Fruit fly (Drosophila melanogaster) whole organism, embryonic: ENCODE results near the gene CG4497.
A peak's percentile ranks its signal among the peaks of the same experiment; 100 is the strongest.

Experiments
- Adf1 ChIP-seq: fragments of 200-800 bp; sonication (Bioruptor generic); IDR thresholded peaks from 2 replicates; pipeline ENCODE4 v1.3.6; 2022; ENCODE audit warnings: missing biosample characterization, missing genetic modification characterization
- Atf-2 ChIP-seq: fragments of 200-800 bp; sonication (Bioruptor generic); optimal IDR thresholded peaks from 2 replicates; lab custom pipeline; 2016; ENCODE audit warnings: missing biosample characterization, missing genetic modification characterization
- CG10959 ChIP-seq: fragments of 200-800 bp; sonication (Bioruptor generic); IDR thresholded peaks from 2 replicates; pipeline ENCODE4 v1.3.6; 2022; ENCODE audit warnings: missing biosample characterization, missing genetic modification characterization
- CG11398 ChIP-seq: fragments of 200-800 bp; sonication (Bioruptor generic); optimal IDR thresholded peaks from 2 replicates; lab custom pipeline; 2016; ENCODE audit warnings: missing biosample characterization, missing genetic modification characterization
- CG11504 ChIP-seq: fragments of 200-800 bp; sonication (Bioruptor generic); optimal IDR thresholded peaks from 3 replicates; lab custom pipeline; 2019; ENCODE audit warnings: missing biosample characterization, mild to moderate bottlenecking, missing genetic modification characterization, moderate library complexity
- CG11696 ChIP-seq: fragments of 200-800 bp; sonication (Bioruptor generic); IDR thresholded peaks from 2 replicates; pipeline ENCODE4 v1.3.6; 2022; ENCODE audit warnings: missing biosample characterization, missing genetic modification characterization
- CG12236 ChIP-seq: fragments of 200-800 bp; sonication (Bioruptor generic); optimal IDR thresholded peaks from 2 replicates; lab custom pipeline; 2016; ENCODE audit warnings: missing biosample characterization, missing genetic modification characterization
- CG13123 ChIP-seq: fragments of 200-800 bp; sonication (Bioruptor generic); optimal IDR thresholded peaks from 2 replicates; lab custom pipeline; 2016; ENCODE audit warnings: missing biosample characterization, missing genetic modification characterization
- CG15073 ChIP-seq: fragments of 200-800 bp; sonication (Bioruptor generic); optimal IDR thresholded peaks from 2 replicates; lab custom pipeline; 2016; ENCODE audit warnings: missing biosample characterization, missing genetic modification characterization
- CG15479 ChIP-seq: fragments of 200-800 bp; sonication (Bioruptor generic); optimal IDR thresholded peaks from 3 replicates; lab custom pipeline; 2019; ENCODE audit warnings: missing biosample characterization, mild to moderate bottlenecking, missing genetic modification characterization, moderate library complexity
- CG1603 ChIP-seq: fragments of 200-800 bp; sonication (Bioruptor generic); optimal IDR thresholded peaks from 2 replicates; lab custom pipeline; 2019; ENCODE audit warnings: missing biosample characterization, mild to moderate bottlenecking, missing genetic modification characterization, moderate library complexity
- CG16815 ChIP-seq: fragments of 200-800 bp; sonication (Bioruptor generic); optimal IDR thresholded peaks from 3 replicates; lab custom pipeline; 2017; ENCODE audit warnings: missing biosample characterization, mild to moderate bottlenecking, missing genetic modification characterization
- CG17359 ChIP-seq: fragments of 200-800 bp; sonication (Bioruptor generic); optimal IDR thresholded peaks from 3 replicates; lab custom pipeline; 2018; ENCODE audit warnings: missing biosample characterization, mild to moderate bottlenecking, missing genetic modification characterization, moderate library complexity
- CG2199 ChIP-seq: fragments of 200-800 bp; sonication (Bioruptor generic); IDR thresholded peaks from 3 replicates; pipeline ENCODE4 v1.3.6; 2022; ENCODE audit warnings: missing biosample characterization, missing genetic modification characterization
- CG3407 ChIP-seq: fragments of 200-800 bp; sonication (Bioruptor generic); optimal IDR thresholded peaks from 2 replicates; lab custom pipeline; 2018; ENCODE audit warnings: missing biosample characterization, mild to moderate bottlenecking, missing genetic modification characterization
- CG34422 ChIP-seq: fragments of 200-800 bp; sonication (Bioruptor generic); IDR thresholded peaks from 3 replicates; pipeline ENCODE4 v1.3.6; 2022; ENCODE audit warnings: missing biosample characterization, missing genetic modification characterization
- CG3995 ChIP-seq: fragments of 200-800 bp; sonication (Bioruptor generic); optimal IDR thresholded peaks from 3 replicates; lab custom pipeline; 2016; ENCODE audit warnings: missing biosample characterization, missing genetic modification characterization
- CG7372 ChIP-seq: fragments of 200-800 bp; sonication (Bioruptor generic); IDR thresholded peaks from 2 replicates; pipeline ENCODE4 v1.3.6; 2022; ENCODE audit warnings: missing biosample characterization, missing genetic modification characterization
- CG7987 ChIP-seq: fragments of 200-800 bp; sonication (Bioruptor generic); optimal IDR thresholded peaks from 2 replicates; lab custom pipeline; 2018; ENCODE audit warnings: missing biosample characterization, mild to moderate bottlenecking, missing genetic modification characterization, moderate library complexity
- CG8359 ChIP-seq: fragments of 200-800 bp; sonication (Bioruptor generic); optimal IDR thresholded peaks from 2 replicates; lab custom pipeline; 2017; ENCODE audit warnings: missing biosample characterization, mild to moderate bottlenecking, missing genetic modification characterization, borderline replicate concordance
- CG9609 ChIP-seq: fragments of 200-800 bp; sonication (Bioruptor generic); optimal IDR thresholded peaks from 3 replicates; lab custom pipeline; 2016; ENCODE audit warnings: missing biosample characterization, missing genetic modification characterization
- Dp ChIP-seq: fragments of 200-800 bp; sonication (Bioruptor generic); optimal IDR thresholded peaks from 2 replicates; lab custom pipeline; 2018; ENCODE audit warnings: missing biosample characterization, mild to moderate bottlenecking, missing genetic modification characterization, moderate library complexity
- HLH54F ChIP-seq: fragments of 200-800 bp; sonication (Bioruptor generic); optimal IDR thresholded peaks from 3 replicates; lab custom pipeline; 2016; ENCODE audit warnings: missing biosample characterization, missing genetic modification characterization
- NK7.1 ChIP-seq: fragments of 200-800 bp; sonication (Bioruptor generic); optimal IDR thresholded peaks from 3 replicates; lab custom pipeline; 2016; ENCODE audit warnings: missing biosample characterization, missing genetic modification characterization
- Nf-YA ChIP-seq: fragments of 200-800 bp; sonication (Bioruptor generic); IDR thresholded peaks from 2 replicates; pipeline ENCODE4 v1.3.6; 2022; ENCODE audit warnings: missing biosample characterization, missing genetic modification characterization
- Sry-β ChIP-seq: fragments of 200-800 bp; sonication (Bioruptor generic); optimal IDR thresholded peaks from 2 replicates; lab custom pipeline; 2018; ENCODE audit warnings: missing biosample characterization, mild to moderate bottlenecking, missing genetic modification characterization, moderate library complexity
- Usf ChIP-seq: fragments of 200-800 bp; sonication (Bioruptor generic); optimal IDR thresholded peaks from 2 replicates; lab custom pipeline; 2017; ENCODE audit warnings: missing genotype, missing biosample characterization, missing genetic modification characterization
- Xrp1 ChIP-seq: fragments of 200-800 bp; sonication (Bioruptor generic); IDR thresholded peaks from 2 replicates; pipeline ENCODE4 v1.3.6; 2022; ENCODE audit warnings: missing biosample characterization, missing genetic modification characterization
- YL-1 ChIP-seq: fragments of 200-800 bp; sonication (Bioruptor generic); optimal IDR thresholded peaks from 3 replicates; lab custom pipeline; 2017; ENCODE audit warnings: missing biosample characterization, mild to moderate bottlenecking, missing genetic modification characterization
- amos ChIP-seq: fragments of 200-800 bp; sonication (Bioruptor generic); IDR thresholded peaks from 2 replicates; pipeline ENCODE4 v1.3.6; 2022; ENCODE audit warnings: missing biosample characterization, missing genetic modification characterization; ENCODE audit not compliant: partially characterized antibody
- ap ChIP-seq: fragments of 200-800 bp; sonication (Bioruptor generic); IDR thresholded peaks from 2 replicates; pipeline ENCODE4 v1.3.6; 2022; ENCODE audit warnings: missing biosample characterization, missing genetic modification characterization
- ase ChIP-seq: fragments of 200-800 bp; sonication (Bioruptor generic); IDR thresholded peaks from 3 replicates; pipeline ENCODE4 v1.3.6; 2022; ENCODE audit warnings: missing biosample characterization, missing genetic modification characterization
- ato ChIP-seq: fragments of 200-800 bp; sonication (Bioruptor generic); IDR thresholded peaks from 2 replicates; pipeline ENCODE4 v1.3.6; 2022; ENCODE audit warnings: missing biosample characterization, missing genetic modification characterization; ENCODE audit not compliant: partially characterized antibody
- bab2 ChIP-seq: fragments of 200-800 bp; sonication (Bioruptor generic); optimal IDR thresholded peaks from 2 replicates; lab custom pipeline; 2016; ENCODE audit warnings: missing biosample characterization, missing genetic modification characterization
- bbx ChIP-seq: fragments of 200-800 bp; sonication (Bioruptor generic); IDR thresholded peaks from 2 replicates; pipeline ENCODE4 v1.3.6; 2022; ENCODE audit warnings: missing biosample characterization, missing genetic modification characterization; ENCODE audit not compliant: partially characterized antibody
- cg ChIP-seq: fragments of 200-800 bp; sonication (Bioruptor generic); optimal IDR thresholded peaks from 3 replicates; lab custom pipeline; 2019; ENCODE audit warnings: missing biosample characterization, mild to moderate bottlenecking, missing genetic modification characterization, moderate library complexity
- crp ChIP-seq, 2 experiments: fragments of 200-800 bp; sonication (Bioruptor generic); optimal IDR thresholded peaks; 2 replicates in 1 of 2; 3 replicates in 1 of 2; lab custom pipeline; 2017; ENCODE audit warnings: missing biosample characterization in 2 of 2, missing genetic modification characterization in 2 of 2, mild to moderate bottlenecking in 1 of 2, moderate library complexity in 1 of 2
- exex ChIP-seq: fragments of 200-800 bp; sonication (Bioruptor generic); optimal IDR thresholded peaks from 4 replicates; lab custom pipeline; 2018; ENCODE audit warnings: missing biosample characterization, mild to moderate bottlenecking, missing genetic modification characterization, moderate library complexity
- fd96Cb ChIP-seq: fragments of 200-800 bp; sonication (Bioruptor generic); optimal IDR thresholded peaks from 2 replicates; lab custom pipeline; 2018; ENCODE audit warnings: missing biosample characterization, mild to moderate bottlenecking, missing genetic modification characterization, moderate library complexity
- gce ChIP-seq: fragments of 200-800 bp; sonication (Bioruptor generic); IDR thresholded peaks from 3 replicates; pipeline ENCODE4 v1.3.6; 2022; ENCODE audit warnings: missing biosample characterization, missing genetic modification characterization
- gcm ChIP-seq: fragments of 200-800 bp; sonication (Bioruptor generic); optimal IDR thresholded peaks from 2 replicates; lab custom pipeline; 2019; ENCODE audit warnings: missing biosample characterization, mild to moderate bottlenecking, missing genetic modification characterization, moderate library complexity
- gem ChIP-seq: fragments of 200-800 bp; sonication (Bioruptor generic); optimal IDR thresholded peaks from 2 replicates; lab custom pipeline; 2019; ENCODE audit warnings: missing biosample characterization, mild to moderate bottlenecking, missing genetic modification characterization, moderate library complexity
- lilli ChIP-seq: fragments of 200-800 bp; sonication (Bioruptor generic); optimal IDR thresholded peaks from 3 replicates; lab custom pipeline; 2016; ENCODE audit warnings: missing biosample characterization, missing genetic modification characterization
- nau ChIP-seq: fragments of 200-800 bp; sonication (Bioruptor generic); optimal IDR thresholded peaks from 3 replicates; lab custom pipeline; 2017; ENCODE audit warnings: missing biosample characterization, mild to moderate bottlenecking, missing genetic modification characterization, missing genetic modification reagents
- nom ChIP-seq: fragments of 200-800 bp; sonication (Bioruptor generic); optimal IDR thresholded peaks from 2 replicates; lab custom pipeline; 2017; ENCODE audit warnings: missing biosample characterization, missing genetic modification characterization, mild to moderate bottlenecking, moderate library complexity, missing genetic modification reagents
- sd ChIP-seq: fragments of 200-800 bp; sonication (Bioruptor generic); optimal IDR thresholded peaks from 3 replicates; lab custom pipeline; 2018; ENCODE audit warnings: missing biosample characterization, mild to moderate bottlenecking, missing genetic modification characterization, moderate library complexity
- sob ChIP-seq: fragments of 200-800 bp; sonication (Bioruptor generic); IDR thresholded peaks from 2 replicates; pipeline ENCODE4 v1.3.6; 2022; ENCODE audit warnings: missing biosample characterization, missing genetic modification characterization
- sr ChIP-seq: fragments of 200-800 bp; sonication (Bioruptor generic); IDR thresholded peaks from 3 replicates; pipeline ENCODE4 v1.3.6; 2022; ENCODE audit warnings: missing biosample characterization, missing genetic modification characterization
- ttk ChIP-seq: fragments of 200-800 bp; sonication (Bioruptor generic); IDR thresholded peaks from 2 replicates; pipeline ENCODE4 v2.1.2; 2022; ENCODE audit warnings: missing biosample characterization, missing genetic modification characterization
- twi ChIP-seq: fragments of 200-800 bp; optimal IDR thresholded peaks from 2 replicates; lab custom pipeline; 2019; ENCODE audit warnings: missing biosample characterization, mild to moderate bottlenecking, missing genetic modification characterization, moderate library complexity
- z ChIP-seq: fragments of 200-800 bp; sonication (Bioruptor generic); IDR thresholded peaks from 3 replicates; pipeline ENCODE4 v1.3.6; 2022; ENCODE audit warnings: missing biosample characterization, missing genetic modification characterization

CG4497 gene

DNA sequence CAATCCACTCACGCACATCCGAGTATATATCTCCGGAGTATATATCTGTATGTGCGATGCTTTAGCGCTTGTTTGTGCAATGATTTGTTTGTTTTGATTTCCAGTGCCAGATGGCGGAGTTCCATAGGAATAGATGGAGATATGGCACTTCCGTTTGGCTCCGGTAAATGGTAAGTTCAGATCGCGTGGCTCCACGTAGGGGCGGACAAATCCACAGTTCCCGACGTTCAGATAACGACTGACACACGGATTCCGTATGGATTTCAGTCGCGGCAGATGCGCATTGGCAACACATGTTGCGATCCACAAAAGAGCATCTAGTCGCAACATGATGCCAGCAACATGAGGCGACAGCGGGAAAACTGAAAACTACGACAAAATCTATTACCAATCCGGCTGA is 36.9 kb downstream of the CG4497 start, which contains the start of gene Pvf3 (continued):
- TF ChIP-seq Dp (GFP tag; lab: Kevin White, UChicago) (no peak), amos (GFP tag; lab: Robert Waterston, UW) (no peak), CG13123 (no peak), cg (GFP tag; lab: Kevin White, UChicago) (peak; percentile 35), YL-1 (no peak), NK7.1 (no peak), CG11696 (0 out of 2 replicates have a peak, but pooled peaks have one; percentile 32), gce (GFP tag; lab: Robert Waterston, UW) (no peak), CG3995 (no peak), CG8359 (peak; percentile 33), gcm (no peak), bbx (peak; percentile 65; the same call in 1 of the 2 replicates), sob (GFP tag; lab: Robert Waterston, UW) (peak; percentile 14; the same call in 1 of the 2 replicates), CG12236 (no peak), Atf-2 (GFP tag; lab: Kevin White, UChicago) (no peak), CG10959 (GFP tag; lab: Robert Waterston, UW) (no peak), CG11398 (no peak), CG15479 (GFP tag; lab: Kevin White, UChicago) (no peak), ase (GFP tag; lab: Robert Waterston, UW) (no peak), CG7987 (GFP tag; lab: Kevin White, UChicago) (peak; percentile 14), z (no peak), CG7372 (GFP tag; lab: Robert Waterston, UW) (no peak), CG3407 (GFP tag; lab: Kevin White, UChicago) (no peak), Usf (no peak), fd96Cb (tag; lab: Kevin White, UChicago) (no peak), bab2 (GFP tag; lab: Kevin White, UChicago) (no peak), nom (GFP tag; lab: Kevin White, UChicago) (peak; percentile 26), CG11504 (tag; lab: Kevin White, UChicago) (peak; percentile 99), CG15073 (GFP tag; lab: Kevin White, UChicago) (no peak), nau (GFP tag; lab: Kevin White, UChicago) (peak; percentile 26), ap (no peak), gem (tag; lab: Kevin White, UChicago) (no peak), CG9609 (no peak), Adf1 (GFP tag; lab: Robert Waterston, UW) (no peak), ttk (GFP tag; lab: Robert Waterston, UW) (no peak), CG1603 (tag; lab: Kevin White, UChicago) (no peak), crp (GFP tag; optimal IDR thresholded peaks at IDR 0.05; lab: Kevin White, UChicago) (peak in 1 of 2 experiments; percentile 27), CG2199 (peak; percentile 94), CG16815 (GFP tag; lab: Kevin White, UChicago) (no peak), HLH54F (GFP tag; lab: Kevin White, UChicago) (no peak), Sry-β (no peak), sr (0 out of 3 replicates have a peak, but pooled peaks have one; percentile 9), Xrp1 (GFP tag; lab: Robert Waterston, UW) (0 out of 2 replicates have a peak, but pooled peaks have one; percentile 8), ato (no peak), exex (tag; lab: Kevin White, UChicago) (no peak), sd (peak; percentile 7), Nf-YA (peak; percentile 53), CG34422 (GFP tag; lab: Robert Waterston, UW) (0 out of 3 replicates have a peak, but pooled peaks have one; percentile 8), lilli (GFP tag; lab: Kevin White, UChicago) (no peak), CG17359 (tag; lab: Kevin White, UChicago) (no peak), twi (tag; lab: Kevin White, UChicago) (peak; percentile 55)
